Fruit fly (Drosophila melanogaster) S2 (cell line): Measurements from ENCODE around the gene mRpL33.
A peak's percentile ranks its signal among the peaks of the same experiment; 100 is the strongest.

ENCODE experiments used
- CG8478 ChIP-seq: fragments of >200 bp; optimal IDR thresholded peaks from 2 replicates; lab custom pipeline; 2018
- CTCF ChIP-seq, 2 experiments: fragments of >200 bp; optimal IDR thresholded peaks; 2 replicates each; lab custom pipeline; 2018

DNA sequence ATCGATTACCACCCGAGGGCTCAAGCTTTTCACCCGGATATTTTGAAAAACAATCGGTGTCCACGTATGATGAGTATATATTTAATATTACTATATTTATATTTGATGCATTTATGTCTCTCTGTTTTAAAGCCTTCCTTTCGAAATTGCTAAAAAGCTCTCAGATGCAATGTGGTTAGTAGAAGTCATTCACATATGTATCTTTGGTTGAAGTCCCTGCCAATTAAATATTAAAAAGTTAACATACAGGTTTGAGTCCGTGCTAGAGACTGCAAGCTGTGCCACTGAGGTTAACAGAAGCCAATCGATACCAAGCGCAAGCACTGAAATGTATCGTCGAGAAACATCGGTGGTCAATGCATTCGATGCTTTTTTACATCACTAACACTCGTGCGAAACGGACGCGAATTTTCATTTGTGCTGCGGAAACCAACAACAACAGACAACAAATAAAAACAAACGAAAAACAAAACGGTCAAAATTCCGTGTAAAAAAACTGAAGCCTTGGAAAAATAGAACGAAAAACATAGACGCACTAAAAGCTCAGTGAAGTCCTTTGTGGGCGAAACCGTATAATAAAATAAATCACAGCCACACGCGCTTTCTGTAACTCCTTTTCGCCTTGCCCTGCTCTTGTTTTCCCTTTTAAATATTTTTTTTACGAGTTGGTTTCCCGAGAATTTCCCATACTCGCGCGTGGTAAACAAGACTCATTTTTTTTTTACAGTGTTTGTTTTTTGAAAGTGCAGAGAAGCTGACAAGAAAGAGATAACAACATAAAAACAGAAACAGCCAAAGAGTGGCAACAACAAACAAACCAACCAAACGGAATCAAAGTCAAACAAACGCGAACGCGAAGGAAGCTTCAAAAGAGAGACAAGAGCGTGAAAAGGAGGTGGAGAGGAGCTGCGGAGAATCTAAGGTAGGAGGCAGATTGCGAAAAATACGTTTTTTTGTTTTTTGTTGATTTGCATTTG, 491 bp upstream of the mRpL33 start, which contains the start of gene norpA:
- TF ChIP-seq CTCF (optimal IDR thresholded peaks at IDR 0.05; lab: Kevin White, UChicago) (peak; percentile 47 to 52), CG8478 (lab: Kevin White, UChicago) (no peak)
